Fruit fly (Drosophila melanogaster): Measurements from ENCODE around the gene Gss2.

The Gss2 gene

dm6 chrX:17880269-17880889 lies 19.1 kb upstream of the Gss2 start:
- no peak for TF ChIP-seq Vsx2 (GFP tag; optimal IDR thresholded peaks at IDR 0.05; ENCODE audit: partially characterized antibody)
- TF ChIP-seq OdsH (GFP tag; optimal IDR thresholded peaks at IDR 0.05), result peak; percentile 96
- TF ChIP-seq h (GFP tag; optimal IDR thresholded peaks at IDR 0.05), result peak; percentile 96
- peak; percentile 86 for TF ChIP-seq CG9705 (GFP tag; optimal IDR thresholded peaks at IDR 0.05)
- peak; percentile 98 for TF ChIP-seq ey (GFP tag; optimal IDR thresholded peaks at IDR 0.05)
- peak; percentile 97 for TF ChIP-seq br (GFP tag; optimal IDR thresholded peaks at IDR 0.05)
- peak; percentile 50 for TF ChIP-seq jim (GFP tag; optimal IDR thresholded peaks at IDR 0.05)
- peak; percentile 97 for TF ChIP-seq fru (GFP tag; optimal IDR thresholded peaks at IDR 0.05)
- TF ChIP-seq Abd-B (GFP tag; optimal IDR thresholded peaks at IDR 0.05), result no peak
- TF ChIP-seq rgr (GFP tag; optimal IDR thresholded peaks at IDR 0.05), result peak; percentile 97
- no peak for TF ChIP-seq Hr78 (GFP tag; optimal IDR thresholded peaks at IDR 0.05)
- peak; percentile 80 for TF ChIP-seq dsf (GFP tag; optimal IDR thresholded peaks at IDR 0.05; ENCODE audit: borderline replicate concordance)
- peak; percentile 80 for TF ChIP-seq brk (GFP tag; optimal IDR thresholded peaks at IDR 0.05)
- peak; percentile 96 for TF ChIP-seq Sp1 (GFP tag; optimal IDR thresholded peaks at IDR 0.05)
- TF ChIP-seq woc (GFP tag; optimal IDR thresholded peaks at IDR 0.05), result peak; percentile 92
- TF ChIP-seq pan (optimal IDR thresholded peaks at IDR 0.05), result no peak
- TF ChIP-seq sage (GFP tag; optimal IDR thresholded peaks at IDR 0.05), result peak; percentile 57
- TF ChIP-seq GATAd (GFP tag; optimal IDR thresholded peaks at IDR 0.05), result peak; percentile 84
- TF ChIP-seq lola (GFP tag; optimal IDR thresholded peaks at IDR 0.05), result no peak
- peak; percentile 92 for TF ChIP-seq psq (GFP tag; optimal IDR thresholded peaks at IDR 0.05)
- TF ChIP-seq usp (GFP tag; optimal IDR thresholded peaks at IDR 0.05), result no peak
- TF ChIP-seq Jra (GFP tag; optimal IDR thresholded peaks at IDR 0.05), result peak; percentile 93
- TF ChIP-seq dmrt93B (GFP tag; optimal IDR thresholded peaks at IDR 0.05), result peak; percentile 89
- TF ChIP-seq CG32264 (GFP tag; optimal IDR thresholded peaks at IDR 0.05), result peak; percentile 95
- no peak for TF ChIP-seq Dif (GFP tag; optimal IDR thresholded peaks at IDR 0.05; ENCODE audit: partially characterized antibody)
- TF ChIP-seq Hr83 (GFP tag; optimal IDR thresholded peaks at IDR 0.05; ENCODE audit: poor library complexity, severe bottlenecking), result peak; percentile 74
- TF ChIP-seq Rel (GFP tag; optimal IDR thresholded peaks at IDR 0.05), result peak; percentile 51
- peak; percentile 89 for TF ChIP-seq Rel (tag; optimal IDR thresholded peaks at IDR 0.05)
- TF ChIP-seq Hnf4 (GFP tag; optimal IDR thresholded peaks at IDR 0.05), result peak; percentile 97
- peak; percentile 92 to 98 for TF ChIP-seq foxo (GFP tag; optimal IDR thresholded peaks at IDR 0.05)
- peak; percentile 93 for TF ChIP-seq tai (GFP tag; optimal IDR thresholded peaks at IDR 0.05)
- peak; percentile 97 for TF ChIP-seq HLH106 (tag; optimal IDR thresholded peaks at IDR 0.05)
- peak; percentile 84 for TF ChIP-seq Mio (GFP tag; optimal IDR thresholded peaks at IDR 0.05)
- TF ChIP-seq CrebA (GFP tag; optimal IDR thresholded peaks at IDR 0.05; ENCODE audit: borderline replicate concordance), result peak; percentile 83
- peak in 1 of 2 experiments; percentile 34 for TF ChIP-seq dl (GFP tag; optimal IDR thresholded peaks at IDR 0.05; ENCODE audit: insufficient read depth in 1 of 2, partially characterized antibody in 2 of 2)
- TF ChIP-seq sv (GFP tag; optimal IDR thresholded peaks at IDR 0.05), result peak; percentile 92
- TF ChIP-seq Dfd (GFP tag; optimal IDR thresholded peaks at IDR 0.05), result no peak

dm6 chrX:17881138-17882121 lies 18.1 kb upstream of the Gss2 start:
- TF ChIP-seq dsf (GFP tag; optimal IDR thresholded peaks at IDR 0.05; ENCODE audit: borderline replicate concordance) (no peak), OdsH (GFP tag; optimal IDR thresholded peaks at IDR 0.05) (peak; percentile 47), CrebA (GFP tag; optimal IDR thresholded peaks at IDR 0.05; ENCODE audit: borderline replicate concordance) (peak; percentile 38), CG9705 (GFP tag; optimal IDR thresholded peaks at IDR 0.05) (peak; percentile 24), woc (GFP tag; optimal IDR thresholded peaks at IDR 0.05) (peak; percentile 19), Jra (GFP tag; optimal IDR thresholded peaks at IDR 0.05) (no peak), brk (GFP tag; optimal IDR thresholded peaks at IDR 0.05) (no peak), Sp1 (GFP tag; optimal IDR thresholded peaks at IDR 0.05) (peak; percentile 35), sv (GFP tag; optimal IDR thresholded peaks at IDR 0.05) (no peak), br (GFP tag; optimal IDR thresholded peaks at IDR 0.05) (peak; percentile 74), Hnf4 (GFP tag; optimal IDR thresholded peaks at IDR 0.05) (peak; percentile 57), Mio (GFP tag; optimal IDR thresholded peaks at IDR 0.05) (no peak), pan (optimal IDR thresholded peaks at IDR 0.05) (no peak), Abd-B (GFP tag; optimal IDR thresholded peaks at IDR 0.05) (no peak), lola (GFP tag; optimal IDR thresholded peaks at IDR 0.05) (no peak), dl (GFP tag; optimal IDR thresholded peaks at IDR 0.05; ENCODE audit: insufficient read depth in 1 of 2, partially characterized antibody in 2 of 2) (no peak), Rel (GFP tag; optimal IDR thresholded peaks at IDR 0.05) (peak; percentile 9), Rel (tag; optimal IDR thresholded peaks at IDR 0.05) (peak; percentile 28), Myc (optimal IDR thresholded peaks at IDR 0.05) (no peak), rgr (GFP tag; optimal IDR thresholded peaks at IDR 0.05) (peak; percentile 80), Hr78 (GFP tag; optimal IDR thresholded peaks at IDR 0.05) (no peak), Hr83 (GFP tag; optimal IDR thresholded peaks at IDR 0.05; ENCODE audit: poor library complexity, severe bottlenecking) (no peak), Dif (GFP tag; optimal IDR thresholded peaks at IDR 0.05; ENCODE audit: partially characterized antibody) (no peak), N (GFP tag; optimal IDR thresholded peaks at IDR 0.05) (no peak), CG32264 (GFP tag; optimal IDR thresholded peaks at IDR 0.05) (no peak), usp (GFP tag; optimal IDR thresholded peaks at IDR 0.05) (no peak), GATAd (GFP tag; optimal IDR thresholded peaks at IDR 0.05) (no peak), h (GFP tag; optimal IDR thresholded peaks at IDR 0.05) (peak; percentile 81), jim (GFP tag; optimal IDR thresholded peaks at IDR 0.05) (no peak), HLH106 (tag; optimal IDR thresholded peaks at IDR 0.05) (peak; percentile 78), dmrt93B (GFP tag; optimal IDR thresholded peaks at IDR 0.05) (peak; percentile 39), sage (GFP tag; optimal IDR thresholded peaks at IDR 0.05) (peak; percentile 1), psq (GFP tag; optimal IDR thresholded peaks at IDR 0.05) (peak; percentile 70), tai (GFP tag; optimal IDR thresholded peaks at IDR 0.05) (peak; percentile 38), foxo (GFP tag; optimal IDR thresholded peaks at IDR 0.05) (peak in 1 of 2 experiments; percentile 89), Dfd (GFP tag; optimal IDR thresholded peaks at IDR 0.05) (peak; percentile 64), fru (GFP tag; optimal IDR thresholded peaks at IDR 0.05) (peak; percentile 80)

Measured in whole organism, wandering third instar larva.